5 worm cellular contexts compared by ENCODE assay signal in genomic region chrIV:10466398-10466797, ce11.
TF ChIP-seq lines count a peak whose summit lies in the region.

No protein-coding gene starts in this region.

TF ChIP-seq in whole organism, L1 larva, 84 proteins besides CTCF, POLR2A, EP300 and RAD21:
- TF ChIP-seq nhr-76 (tag; optimal IDR thresholded peaks at IDR 0.05; lab: Kevin White, UChicago) = no peak
- TF ChIP-seq lsy-2 (tag; optimal IDR thresholded peaks at IDR 0.05; lab: Kevin White, UChicago) = peak in 1 of 2 experiments; percentile 19
- TF ChIP-seq elt-2 (tag; optimal IDR thresholded peaks at IDR 0.05; lab: Kevin White, UChicago) = peak; percentile 6
- no peak for TF ChIP-seq nhr-90 (tag; optimal IDR thresholded peaks at IDR 0.05; lab: Kevin White, UChicago; ENCODE audit: poor library complexity)
- TF ChIP-seq pqm-1 (tag; optimal IDR thresholded peaks at IDR 0.05; lab: Kevin White, UChicago) = no peak
- no peak for TF ChIP-seq nhr-77 (tag; optimal IDR thresholded peaks at IDR 0.05; lab: Kevin White, UChicago)

TF ChIP-seq in whole organism, L2 larva, 48 proteins besides CTCF, POLR2A, EP300 and RAD21:
- TF ChIP-seq sma-9 (GFP tag; optimal IDR thresholded peaks at IDR 0.05; lab: Kevin White, UChicago) (peak; percentile 59), sma-9 (tag; optimal IDR thresholded peaks at IDR 0.05; lab: Kevin White, UChicago) (no peak), Y55F3AM.14 (GFP tag; optimal IDR thresholded peaks at IDR 0.05; lab: Kevin White, UChicago) (no peak), fos-1 (tag; optimal IDR thresholded peaks at IDR 0.05; lab: Kevin White, UChicago) (peak; percentile 91), blmp-1 (tag; optimal IDR thresholded peaks at IDR 0.05; lab: Kevin White, UChicago; ENCODE audit: insufficient read depth) (no peak), ztf-4 (tag; optimal IDR thresholded peaks at IDR 0.05; lab: Kevin White, UChicago) (no peak), nhr-23 (tag; optimal IDR thresholded peaks at IDR 0.05; lab: Kevin White, UChicago) (no peak)

TF ChIP-seq in whole organism, L3 larva, 47 proteins besides CTCF, POLR2A, EP300 and RAD21:
- TF ChIP-seq eor-1 (tag; optimal IDR thresholded peaks at IDR 0.05; lab: Kevin White, UChicago) (no peak), elt-2 (tag; optimal IDR thresholded peaks at IDR 0.05; lab: Kevin White, UChicago) (peak; percentile 85), pqm-1 (tag; optimal IDR thresholded peaks at IDR 0.05; lab: Kevin White, UChicago) (peak; percentile 84), lin-39 (tag; optimal IDR thresholded peaks at IDR 0.05; lab: Kevin White, UChicago) (no peak), zag-1 (tag; optimal IDR thresholded peaks at IDR 0.05; lab: Kevin White, UChicago) (no peak)

TF ChIP-seq in whole organism, L4 larva, 104 proteins besides CTCF, POLR2A, EP300 and RAD21:
- peak; percentile 86 for TF ChIP-seq nhr-28 (tag; optimal IDR thresholded peaks at IDR 0.05; lab: Kevin White, UChicago)
- no peak for TF ChIP-seq mdl-1 (tag; optimal IDR thresholded peaks at IDR 0.05; lab: Kevin White, UChicago)
- TF ChIP-seq daf-16 (GFP tag; optimal IDR thresholded peaks at IDR 0.05; lab: Kevin White, UChicago) = no peak
- peak; percentile 43 for TF ChIP-seq daf-16 (tag; optimal IDR thresholded peaks at IDR 0.05; lab: Kevin White, UChicago)
- TF ChIP-seq lsy-2 (tag; optimal IDR thresholded peaks at IDR 0.05; lab: Kevin White, UChicago) = peak in 1 of 2 experiments; percentile 61
- no peak for TF ChIP-seq nhr-11 (tag; optimal IDR thresholded peaks at IDR 0.05; lab: Kevin White, UChicago)
- TF ChIP-seq pqm-1 (tag; optimal IDR thresholded peaks at IDR 0.05; lab: Kevin White, UChicago) = peak; percentile 83
- peak; percentile 23; the same call in 1 of the 2 replicates for TF ChIP-seq php-3 (GFP tag; IDR thresholded peaks at IDR 0.05; lab: Robert Waterston, UW)
- TF ChIP-seq T20F7.1 (GFP tag; optimal IDR thresholded peaks at IDR 0.05; lab: Kevin White, UChicago) = no peak
- TF ChIP-seq zfp-2 (tag; optimal IDR thresholded peaks at IDR 0.05; lab: Kevin White, UChicago) = no peak
- peak; percentile 44 for TF ChIP-seq hlh-11 (tag; optimal IDR thresholded peaks at IDR 0.05; lab: Kevin White, UChicago)
- TF ChIP-seq nhr-42 (GFP tag; IDR thresholded peaks at IDR 0.05; lab: Robert Waterston, UW) = no peak
- peak; percentile 70 for TF ChIP-seq dmd-6 (GFP tag; IDR thresholded peaks at IDR 0.05; lab: Robert Waterston, UW)
- TF ChIP-seq dve-1 (tag; optimal IDR thresholded peaks at IDR 0.05; lab: Kevin White, UChicago; ENCODE audit: insufficient read depth) = peak; percentile 44
- TF ChIP-seq aly-2 (tag; optimal IDR thresholded peaks at IDR 0.05; lab: Kevin White, UChicago) = no peak
- no peak for TF ChIP-seq nhr-6 (tag; optimal IDR thresholded peaks at IDR 0.05; lab: Kevin White, UChicago)
- peak; percentile 38 for TF ChIP-seq nhr-77 (tag; optimal IDR thresholded peaks at IDR 0.05; lab: Kevin White, UChicago)
- no peak for TF ChIP-seq lin-15B (tag; optimal IDR thresholded peaks at IDR 0.05; lab: Kevin White, UChicago)
- TF ChIP-seq F44E2.7 (GFP tag; IDR thresholded peaks at IDR 0.05; lab: Robert Waterston, UW) = no peak
- TF ChIP-seq aha-1 (tag; lab: Kevin White, UChicago) = peak; percentile 54

TF ChIP-seq in whole organism, young adult, 124 proteins besides CTCF, POLR2A, EP300 and RAD21:
- TF ChIP-seq ccch-3 (GFP tag; optimal IDR thresholded peaks at IDR 0.05; lab: Kevin White, UChicago) (no peak), nhr-80 (tag; optimal IDR thresholded peaks at IDR 0.05; lab: Kevin White, UChicago) (peak; percentile 73), ama-1 (optimal IDR thresholded peaks at IDR 0.05; lab: Kevin White, UChicago) (no peak), ama-1 (GFP tag; optimal IDR thresholded peaks at IDR 0.05; lab: Kevin White, UChicago) (no peak), pbrm-1 (GFP tag; IDR thresholded peaks at IDR 0.05; lab: Robert Waterston, UW) (no peak), F33H1.4 (GFP tag; IDR thresholded peaks at IDR 0.05; lab: Robert Waterston, UW) (no peak), cebp-1 (GFP tag; IDR thresholded peaks at IDR 0.05; lab: Robert Waterston, UW) (peak; percentile 55; the same call in 1 of the 2 replicates), cebp-1 (tag; optimal IDR thresholded peaks at IDR 0.05; lab: Kevin White, UChicago) (peak; percentile 57)
